Fruit fly (Drosophila melanogaster): ENCODE measurements around the gene wgn.

DNA sequence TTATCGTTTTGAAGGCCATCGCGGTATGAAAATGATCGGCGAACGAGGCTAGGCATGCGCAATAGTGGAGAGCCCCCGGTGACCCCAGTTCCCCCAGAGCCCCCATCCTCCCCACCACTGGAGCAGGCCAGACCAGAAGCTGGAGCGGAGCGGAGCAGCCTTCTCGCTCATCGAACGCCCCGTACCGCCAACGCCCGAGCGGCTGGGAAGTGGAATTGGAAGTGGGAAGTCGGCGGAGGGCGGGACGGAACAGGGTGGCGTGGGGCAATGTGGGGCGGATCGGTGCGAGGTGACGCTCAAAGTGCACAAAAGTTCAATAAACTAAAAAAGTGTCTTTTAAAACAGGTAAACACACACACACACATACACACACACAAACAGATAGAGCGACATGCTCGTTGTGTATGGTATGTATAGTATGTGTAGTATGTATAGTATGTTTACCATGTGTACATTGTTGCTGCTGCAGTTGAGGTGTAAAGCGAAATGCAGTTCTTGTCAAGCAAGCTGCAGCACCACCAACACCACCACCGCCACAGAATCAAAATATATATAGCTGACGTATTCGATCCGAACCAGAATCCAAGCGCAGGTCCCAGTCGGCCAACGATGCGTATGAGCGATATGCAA is 37.0 kb upstream of the wgn start:
- no peak for TF ChIP-seq Spps (tag; optimal IDR thresholded peaks at IDR 0.05)
- no peak for TF ChIP-seq crc (GFP tag; optimal IDR thresholded peaks at IDR 0.05)
- no peak for TF ChIP-seq Dad (GFP tag; optimal IDR thresholded peaks at IDR 0.05)
- TF ChIP-seq lola (GFP tag; optimal IDR thresholded peaks at IDR 0.05): no peak
- TF ChIP-seq fru (optimal IDR thresholded peaks at IDR 0.05): no peak
- TF ChIP-seq CG15601 (tag; optimal IDR thresholded peaks at IDR 0.05): no peak
- TF ChIP-seq hth (optimal IDR thresholded peaks at IDR 0.05): no peak
- no peak for TF ChIP-seq CG8944 (GFP tag; optimal IDR thresholded peaks at IDR 0.05)
- no peak for TF ChIP-seq tll (GFP tag; optimal IDR thresholded peaks at IDR 0.05)
- TF ChIP-seq CG4404 (GFP tag; IDR thresholded peaks at IDR 0.05): no peak
- no peak for TF ChIP-seq CG6765 (GFP tag; optimal IDR thresholded peaks at IDR 0.05)
- no peak for TF ChIP-seq Kr (GFP tag; optimal IDR thresholded peaks at IDR 0.05)
- no peak for TF ChIP-seq Sox102F (GFP tag; optimal IDR thresholded peaks at IDR 0.05)
